Worm (Caenorhabditis elegans) whole organism, L1 larva: Measurements from ENCODE around the gene C35D10.12.

Source experiments
- C04F5.9 ChIP-seq: sonication (generic microtip); optimal IDR thresholded peaks from 2 replicates; lab custom pipeline; 2016; ENCODE audit warnings: missing genetic modification characterization, missing compliant biosample characterization
- C16A3.4 ChIP-seq: fragments of 150-350 bp; optimal IDR thresholded peaks from 2 replicates; lab custom pipeline; 2014; ENCODE audit warnings: missing biosample characterization, missing genetic modification characterization
- F16B12.6 ChIP-seq: fragments of 150-350 bp; optimal IDR thresholded peaks from 2 replicates; lab custom pipeline; 2014; ENCODE audit warnings: missing biosample characterization, missing genetic modification characterization
- aha-1 ChIP-seq: fragments of 150-350 bp; optimal IDR thresholded peaks from 2 replicates; lab custom pipeline; 2014; ENCODE audit warnings: missing biosample characterization, missing genetic modification characterization
- aly-2 ChIP-seq: fragments of 150-350 bp; optimal IDR thresholded peaks from 2 replicates; lab custom pipeline; 2014; ENCODE audit warnings: missing biosample characterization, missing genetic modification characterization
- ama-1 ChIP-seq: fragments of 150-350 bp; optimal IDR thresholded peaks from 2 replicates; lab custom pipeline; 2014
- ceh-63 ChIP-seq: fragments of 200-800 bp; sonication (Bioruptor generic); optimal IDR thresholded peaks from 2 replicates; lab custom pipeline; 2018; ENCODE audit warnings: mild to moderate bottlenecking, missing genetic modification characterization, missing compliant biosample characterization
- ceh-8 ChIP-seq: fragments of 200-800 bp; sonication (Bioruptor generic); optimal IDR thresholded peaks from 2 replicates; lab custom pipeline; 2018; ENCODE audit warnings: mild to moderate bottlenecking, missing genetic modification characterization, moderate library complexity, missing compliant biosample characterization
- ceh-82 ChIP-seq, 3 experiments: fragments of 150-350 bp in 1 of 3; sonication (generic microtip) in 2 of 3; optimal IDR thresholded peaks; 2 replicates each; lab custom pipeline; 2014 to 2017; ENCODE audit warnings: missing biosample characterization in 3 of 3, missing genetic modification characterization in 3 of 3
- dpl-1 ChIP-seq, 3 experiments: fragments of 150-350 bp in 2 of 3; sonication (generic microtip) in 1 of 3; optimal IDR thresholded peaks; 2 replicates each; lab custom pipeline; 2014 to 2017; ENCODE audit warnings: missing biosample characterization in 3 of 3, missing genetic modification characterization in 3 of 3, missing genetic modification reagents in 3 of 3
- efl-1 ChIP-seq, 4 experiments: fragments of 150-350 bp; optimal IDR thresholded peaks in 3 of 4; peaks in 1 of 4; 1 replicate in 1 of 4; 2 replicates in 3 of 4; lab custom pipeline; 2014; ENCODE audit warnings: missing biosample characterization in 2 of 4, missing genetic modification characterization in 2 of 4, missing genetic modification reagents in 2 of 4
- egl-13 ChIP-seq: sonication (generic microtip); optimal IDR thresholded peaks from 2 replicates; lab custom pipeline; 2016; ENCODE audit warnings: missing genotype, missing genetic modification reagents, missing genetic modification characterization, missing compliant biosample characterization
- ets-5 ChIP-seq: fragments of 200-800 bp; sonication (Bioruptor generic); IDR thresholded peaks from 2 replicates; pipeline ENCODE4 v1.3.6; 2022; ENCODE audit warnings: missing genetic modification characterization, missing compliant biosample characterization
- hpl-2 ChIP-seq: fragments of 150-350 bp; optimal IDR thresholded peaks from 2 replicates; lab custom pipeline; 2014; ENCODE audit warnings: missing biosample characterization, missing genetic modification reagents, missing genetic modification characterization
- irx-1 ChIP-seq: sonication (generic microtip); optimal IDR thresholded peaks from 2 replicates; lab custom pipeline; 2016; ENCODE audit warnings: missing genetic modification characterization, missing compliant biosample characterization
- lin-13 ChIP-seq: fragments of 150-350 bp; optimal IDR thresholded peaks from 2 replicates; lab custom pipeline; 2014; ENCODE audit warnings: missing biosample characterization, missing genetic modification reagents, missing genetic modification characterization
- lin-35 ChIP-seq, 2 experiments: fragments of 150-350 bp; optimal IDR thresholded peaks; 2 replicates each; lab custom pipeline; 2014; ENCODE audit warnings: missing biosample characterization in 2 of 2, missing genetic modification characterization in 2 of 2, missing genetic modification reagents in 2 of 2
- lin-39 ChIP-seq: fragments of 150-350 bp; optimal IDR thresholded peaks from 2 replicates; lab custom pipeline; 2014; ENCODE audit warnings: missing biosample characterization, missing genetic modification reagents, missing genetic modification characterization
- lir-3 ChIP-seq: sonication (generic microtip); optimal IDR thresholded peaks from 2 replicates; lab custom pipeline; 2016; ENCODE audit warnings: mild to moderate bottlenecking, missing genetic modification characterization, moderate library complexity, missing compliant biosample characterization; ENCODE audit not compliant: poor library complexity
- lsy-2 ChIP-seq, 2 experiments: fragments of 150-350 bp; optimal IDR thresholded peaks; 2 replicates each; lab custom pipeline; 2014; ENCODE audit warnings: missing biosample characterization in 2 of 2, missing genetic modification characterization in 2 of 2
- mab-9 ChIP-seq: fragments of 200-800 bp; sonication (Bioruptor generic); IDR thresholded peaks from 2 replicates; pipeline ENCODE4 v1.3.6; 2022; ENCODE audit warnings: missing genetic modification reagents, missing genetic modification characterization, missing compliant biosample characterization
- nhr-11 ChIP-seq: fragments of 150-350 bp; optimal IDR thresholded peaks from 2 replicates; lab custom pipeline; 2014; ENCODE audit warnings: missing biosample characterization, missing genetic modification characterization
- nhr-12 ChIP-seq: sonication (generic microtip); optimal IDR thresholded peaks from 2 replicates; lab custom pipeline; 2017; ENCODE audit warnings: missing biosample characterization, missing genetic modification characterization
- nhr-19 ChIP-seq: fragments of 200-800 bp; sonication (Bioruptor generic); conservative IDR thresholded peaks from 2 replicates; pipeline ENCODE4 v1.3.6; 2022; ENCODE audit warnings: missing genetic modification characterization, missing compliant biosample characterization
- nhr-28 ChIP-seq: fragments of 150-350 bp; optimal IDR thresholded peaks from 2 replicates; lab custom pipeline; 2014; ENCODE audit warnings: missing biosample characterization, missing genetic modification characterization
- nhr-71 ChIP-seq: sonication (generic microtip); optimal IDR thresholded peaks from 2 replicates; lab custom pipeline; 2016; ENCODE audit warnings: mild to moderate bottlenecking, missing genetic modification characterization, moderate library complexity, missing compliant biosample characterization
- nhr-76 ChIP-seq: sonication (generic microtip); optimal IDR thresholded peaks from 2 replicates; lab custom pipeline; 2017; ENCODE audit warnings: missing biosample characterization, missing genetic modification characterization
- nhr-84 ChIP-seq: sonication (generic microtip); optimal IDR thresholded peaks from 2 replicates; lab custom pipeline; 2017; ENCODE audit warnings: missing biosample characterization, missing genetic modification characterization
- nhr-90 ChIP-seq: sonication (generic microtip); optimal IDR thresholded peaks from 2 replicates; lab custom pipeline; 2016; ENCODE audit warnings: mild to moderate bottlenecking, missing genetic modification characterization, missing compliant biosample characterization; ENCODE audit not compliant: poor library complexity
- pag-3 ChIP-seq: sonication (generic microtip); optimal IDR thresholded peaks from 2 replicates; lab custom pipeline; 2017; ENCODE audit warnings: missing genetic modification characterization, mild to moderate bottlenecking, missing compliant biosample characterization, antibody characterized with exemption, borderline replicate concordance; ENCODE audit not compliant: insufficient read depth
- rnt-1 ChIP-seq: sonication (generic microtip); optimal IDR thresholded peaks from 2 replicates; lab custom pipeline; 2016; ENCODE audit warnings: mild to moderate bottlenecking, missing genetic modification characterization, moderate library complexity, missing compliant biosample characterization
- skn-1 ChIP-seq: fragments of 150-350 bp; optimal IDR thresholded peaks from 2 replicates; lab custom pipeline; 2014; ENCODE audit warnings: missing biosample characterization, missing genetic modification characterization
- snpc-4 ChIP-seq: fragments of 150-350 bp; optimal IDR thresholded peaks from 2 replicates; lab custom pipeline; 2014; ENCODE audit warnings: missing biosample characterization, missing genetic modification characterization
- snu-23 ChIP-seq: sonication (generic microtip); optimal IDR thresholded peaks from 2 replicates; lab custom pipeline; 2016; ENCODE audit warnings: missing genetic modification characterization, missing compliant biosample characterization
- sox-4 ChIP-seq: sonication (generic microtip); optimal IDR thresholded peaks from 2 replicates; lab custom pipeline; 2016; ENCODE audit warnings: missing genetic modification characterization, missing compliant biosample characterization
- sup-37 ChIP-seq: fragments of 200-800 bp; sonication (Bioruptor generic); optimal IDR thresholded peaks from 2 replicates; lab custom pipeline; 2018; ENCODE audit warnings: mild to moderate bottlenecking, missing genetic modification characterization, missing compliant biosample characterization
- swsn-7 ChIP-seq: sonication (generic microtip); optimal IDR thresholded peaks from 2 replicates; lab custom pipeline; 2016; ENCODE audit warnings: missing genetic modification characterization, missing compliant biosample characterization
- tlp-1 ChIP-seq: fragments of 150-350 bp; optimal IDR thresholded peaks from 2 replicates; lab custom pipeline; 2014; ENCODE audit warnings: missing biosample characterization, missing genetic modification characterization
- unc-130 ChIP-seq: fragments of 150-350 bp; optimal IDR thresholded peaks from 2 replicates; lab custom pipeline; 2017; ENCODE audit warnings: missing biosample characterization, missing genetic modification characterization, inconsistent platforms
- unc-86 ChIP-seq: sonication (generic microtip); optimal IDR thresholded peaks from 2 replicates; lab custom pipeline; 2016; ENCODE audit warnings: missing genetic modification characterization, missing compliant biosample characterization
- xbp-1 ChIP-seq: sonication (generic microtip); optimal IDR thresholded peaks from 2 replicates; lab custom pipeline; 2016; ENCODE audit warnings: missing genetic modification characterization, missing compliant biosample characterization
- zag-1 ChIP-seq: fragments of 150-350 bp; optimal IDR thresholded peaks from 2 replicates; lab custom pipeline; 2014; ENCODE audit warnings: missing biosample characterization, missing genetic modification characterization
- zip-4 ChIP-seq: fragments of 200-800 bp; sonication (Bioruptor generic); optimal IDR thresholded peaks from 2 replicates; lab custom pipeline; 2018; ENCODE audit warnings: mild to moderate bottlenecking, missing genetic modification characterization, moderate library complexity, missing compliant biosample characterization

The C35D10.12 gene

DNA sequence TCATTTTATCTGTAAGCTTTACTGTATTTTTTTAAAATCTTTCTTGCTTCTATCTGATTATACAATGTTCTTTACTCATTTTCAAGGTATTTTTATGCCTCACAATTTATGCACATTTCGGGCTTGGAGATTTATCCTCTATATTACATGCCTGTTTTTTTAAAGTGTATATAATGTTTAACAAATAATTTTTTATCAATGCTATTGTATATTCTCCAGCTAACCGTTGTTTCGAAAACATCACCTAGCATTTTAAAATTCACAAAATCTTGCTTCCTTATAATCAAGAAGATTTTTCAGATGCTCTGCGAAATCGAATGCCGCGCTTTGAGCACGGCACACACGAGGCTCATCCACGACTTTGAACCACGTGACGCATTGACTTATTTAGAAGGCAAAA, 22.5 kb downstream of the C35D10.12 start, which contains the start of gene ced-4:
ced-4 (plus strand) TSS at position 301 of the 400 bp plus-strand sequence.
- no peak for TF ChIP-seq C16A3.4 (tag; lab: Kevin White, UChicago)

DNA sequence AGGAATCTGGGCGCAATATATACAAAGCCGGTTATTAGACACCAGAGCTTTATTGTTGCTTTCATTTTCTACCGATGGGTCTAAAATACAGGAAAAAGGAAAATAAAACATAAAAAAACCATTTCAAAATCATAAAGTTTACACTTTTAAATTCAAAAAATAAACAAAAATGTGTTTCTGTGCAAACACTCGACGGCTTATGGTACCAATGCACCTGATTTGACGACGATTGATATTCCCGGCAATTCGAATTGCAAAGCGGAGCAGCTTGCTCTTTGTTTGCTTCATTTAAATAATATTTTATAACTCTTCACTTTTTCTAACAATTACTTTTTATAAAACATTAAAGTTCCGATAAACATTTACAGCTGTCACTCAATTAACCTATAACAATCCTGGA, 24.4 kb downstream of the C35D10.12 start, which contains the start of gene F26A1.1:
F26A1.1 (plus strand) TSS at position 369 of the 400 bp plus-strand sequence.
- TF ChIP-seq nhr-12 (tag; lab: Kevin White, UChicago) (no peak), ets-5 (GFP tag; lab: Robert Waterston, UW) (no peak), tlp-1 (tag; lab: Kevin White, UChicago) (no peak), sox-4 (tag; lab: Kevin White, UChicago) (no peak), lir-3 (tag; lab: Kevin White, UChicago) (no peak), nhr-90 (tag; lab: Kevin White, UChicago) (peak; percentile 7), nhr-71 (tag; lab: Kevin White, UChicago) (peak; percentile 22), ceh-8 (GFP tag; lab: Kevin White, UChicago) (no peak), rnt-1 (tag; lab: Kevin White, UChicago) (peak; percentile 4), swsn-7 (tag; lab: Kevin White, UChicago) (no peak), C16A3.4 (tag; lab: Kevin White, UChicago) (peak; percentile 23), ceh-82 (tag; optimal IDR thresholded peaks at IDR 0.05; lab: Kevin White, UChicago) (peak in 1 of 3 experiments; percentile 6), snpc-4 (no peak), F16B12.6 (tag; lab: Kevin White, UChicago) (peak; percentile 82), nhr-28 (no peak), nhr-76 (no peak), lin-13 (GFP tag; lab: Kevin White, UChicago) (no peak), unc-130 (tag; lab: Kevin White, UChicago) (no peak), aly-2 (tag; lab: Kevin White, UChicago) (no peak), lin-35 (GFP tag; optimal IDR thresholded peaks at IDR 0.05; lab: Kevin White, UChicago) (peak; percentile 57 to 68), xbp-1 (tag; lab: Kevin White, UChicago) (no peak), ama-1 (lab: Kevin White, UChicago) (no peak), nhr-11 (tag; lab: Kevin White, UChicago) (no peak), snu-23 (GFP tag; lab: Kevin White, UChicago) (peak; percentile 41), ceh-63 (GFP tag; lab: Kevin White, UChicago) (no peak), skn-1 (tag; lab: Kevin White, UChicago) (peak; percentile 14), mab-9 (GFP tag; lab: Robert Waterston, UW) (no peak), egl-13 (tag; lab: Kevin White, UChicago) (no peak), unc-86 (tag; lab: Kevin White, UChicago) (no peak), aha-1 (tag; lab: Kevin White, UChicago) (no peak), lin-39 (tag; lab: Kevin White, UChicago) (no peak), nhr-84 (tag; lab: Kevin White, UChicago) (no peak), pag-3 (tag; lab: Kevin White, UChicago) (no peak), hpl-2 (no peak), lsy-2 (tag; optimal IDR thresholded peaks at IDR 0.05; lab: Kevin White, UChicago) (peak; percentile 50 to 67), zip-4 (GFP tag; lab: Kevin White, UChicago) (no peak), C04F5.9 (tag; lab: Kevin White, UChicago) (no peak), efl-1 (optimal IDR thresholded peaks at IDR 0.05; lab: Kevin White, UChicago) (peak; percentile 20 to 65), efl-1 (GFP tag; optimal IDR thresholded peaks at IDR 0.05 in 1 of 2; lab: Kevin White, UChicago) (peak; percentile 76 to 96), irx-1 (tag; lab: Kevin White, UChicago) (no peak), dpl-1 (GFP tag; optimal IDR thresholded peaks at IDR 0.05; lab: Kevin White, UChicago) (peak; percentile 56 to 76 (median 70)), sup-37 (no peak), nhr-19 (GFP tag; lab: Robert Waterston, UW) (no peak), zag-1 (tag; lab: Kevin White, UChicago) (no peak)
